Worm (Caenorhabditis elegans): ENCODE measurements around the gene sdz-35.
A peak's percentile ranks its signal among the peaks of the same experiment; 100 is the strongest.

sdz-35 gene

DNA sequence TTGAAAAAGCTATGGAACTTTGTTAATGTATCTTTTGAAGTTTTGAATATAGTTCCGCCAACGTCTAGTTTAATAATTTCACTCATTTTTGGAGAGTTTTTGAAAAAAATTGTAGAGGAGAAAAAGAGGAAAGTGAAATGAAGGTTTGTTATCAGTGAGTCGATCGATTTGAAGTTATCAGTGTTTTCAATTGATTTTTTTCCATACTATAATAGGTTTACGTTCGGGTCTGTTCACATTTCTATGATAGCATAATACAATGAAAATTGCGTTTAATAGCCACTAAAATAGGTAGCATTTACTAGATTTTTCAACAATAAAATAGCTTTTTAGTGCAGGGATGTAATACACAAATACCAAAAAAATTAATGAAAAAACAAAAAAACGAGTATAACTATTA is 16.6 kb upstream of the sdz-35 start, which contains the start of gene ZC239.16:
Gene ZC239.16 (minus strand): TSS at position 120 of the 400 bp plus-strand sequence.
- TF ChIP-seq fkh-10 (GFP tag; optimal IDR thresholded peaks at IDR 0.05) (no peak), elt-3 (tag; optimal IDR thresholded peaks at IDR 0.05) (no peak), aha-1 (tag; optimal IDR thresholded peaks at IDR 0.05) (no peak), lin-13 (GFP tag; optimal IDR thresholded peaks at IDR 0.05) (no peak), pag-3 (tag; optimal IDR thresholded peaks at IDR 0.05; ENCODE audit: borderline replicate concordance, insufficient read depth) (no peak), blmp-1 (tag; optimal IDR thresholded peaks at IDR 0.05) (no peak), ceh-90 (tag; optimal IDR thresholded peaks at IDR 0.05) (no peak), elt-2 (tag; optimal IDR thresholded peaks at IDR 0.05) (peak; percentile 44)

ce11 chrII:3224631-3225030 is 16.1 kb upstream of the sdz-35 start, which contains the start of gene ZC239.15:
Gene ZC239.15, minus strand, starts transcription at chrII:3224731.
- TF ChIP-seq zag-1 (tag; optimal IDR thresholded peaks at IDR 0.05) (no peak), fos-1 (tag; optimal IDR thresholded peaks at IDR 0.05) (no peak), ceh-88 (GFP tag; IDR thresholded peaks at IDR 0.05) (no peak), elt-2 (tag; optimal IDR thresholded peaks at IDR 0.05) (no peak), nhr-76 (tag; optimal IDR thresholded peaks at IDR 0.05) (no peak), unc-86 (tag; optimal IDR thresholded peaks at IDR 0.05) (no peak), zip-4 (GFP tag; optimal IDR thresholded peaks at IDR 0.05) (no peak), nhr-47 (tag; optimal IDR thresholded peaks at IDR 0.05) (no peak), dpl-1 (GFP tag; optimal IDR thresholded peaks at IDR 0.05) (no peak), fkh-8 (tag; optimal IDR thresholded peaks at IDR 0.05) (no peak), swsn-7 (tag; optimal IDR thresholded peaks at IDR 0.05) (no peak), alr-1 (tag; optimal IDR thresholded peaks at IDR 0.05; ENCODE audit: borderline replicate concordance) (no peak), nhr-237 (tag; optimal IDR thresholded peaks at IDR 0.05) (no peak), nhr-12 (tag; optimal IDR thresholded peaks at IDR 0.05) (no peak), ceh-82 (tag; optimal IDR thresholded peaks at IDR 0.05) (no peak), mep-1 (tag; optimal IDR thresholded peaks at IDR 0.05) (no peak), tlp-1 (tag; optimal IDR thresholded peaks at IDR 0.05) (no peak), lsy-2 (tag; optimal IDR thresholded peaks at IDR 0.05) (no peak), elt-3 (tag; optimal IDR thresholded peaks at IDR 0.05) (no peak), unc-98 (GFP tag; IDR thresholded peaks at IDR 0.05) (no peak)

ce11 chrII:3222686-3223085 is 14.1 kb upstream of the sdz-35 start, which contains the start of gene ZC239.13:
Gene ZC239.13, minus strand, starts transcription at chrII:3222839.
- TF ChIP-seq elt-2 (tag; optimal IDR thresholded peaks at IDR 0.05) = peak; percentile 21
- TF ChIP-seq unc-30 (tag; optimal IDR thresholded peaks at IDR 0.05) = no peak
- TF ChIP-seq dpl-1 (GFP tag; optimal IDR thresholded peaks at IDR 0.05) = no peak
- no peak for TF ChIP-seq fkh-4 (tag; optimal IDR thresholded peaks at IDR 0.05; ENCODE audit: borderline replicate concordance)

ce11 chrII:3221730-3222129 is 13.2 kb upstream of the sdz-35 start, which contains the start of gene ZC239.14:
Gene ZC239.14, minus strand, starts transcription at chrII:3222034.
- TF ChIP-seq tbx-2 (tag; optimal IDR thresholded peaks at IDR 0.05) = no peak
- TF ChIP-seq nhr-47 (tag; optimal IDR thresholded peaks at IDR 0.05) = no peak
- TF ChIP-seq fkh-10 (GFP tag; optimal IDR thresholded peaks at IDR 0.05) = no peak
- TF ChIP-seq lin-35 (GFP tag; optimal IDR thresholded peaks at IDR 0.05) = no peak
- no peak for TF ChIP-seq pag-3 (tag; optimal IDR thresholded peaks at IDR 0.05; ENCODE audit: borderline replicate concordance, insufficient read depth)
- TF ChIP-seq nhr-76 (tag; optimal IDR thresholded peaks at IDR 0.05) = no peak
- no peak for TF ChIP-seq pqm-1 (tag; optimal IDR thresholded peaks at IDR 0.05)
- TF ChIP-seq xbp-1 (tag; optimal IDR thresholded peaks at IDR 0.05) = no peak
- no peak for TF ChIP-seq hlh-17 (GFP tag; optimal IDR thresholded peaks at IDR 0.05; ENCODE audit: borderline replicate concordance)
- TF ChIP-seq C04F5.9 (tag; optimal IDR thresholded peaks at IDR 0.05) = no peak
- TF ChIP-seq efl-1 (optimal IDR thresholded peaks at IDR 0.05) = no peak
- TF ChIP-seq efl-1 (GFP tag; optimal IDR thresholded peaks at IDR 0.05 in 1 of 2) = no peak
- no peak for TF ChIP-seq aly-2 (tag; optimal IDR thresholded peaks at IDR 0.05)
- no peak for TF ChIP-seq alr-1 (tag; optimal IDR thresholded peaks at IDR 0.05; ENCODE audit: borderline replicate concordance)
- no peak for TF ChIP-seq tlp-1 (tag; optimal IDR thresholded peaks at IDR 0.05)

Data from whole organism, L1 larva.